Fruit fly (Drosophila melanogaster) whole organism, embryonic: ENCODE results near the gene al.

Source experiments
- CG13424 ChIP-seq: fragments of 200-800 bp; sonication (Bioruptor generic); optimal IDR thresholded peaks from 2 replicates; lab custom pipeline; 2019; ENCODE audit warnings: missing biosample characterization, mild to moderate bottlenecking, missing genetic modification characterization, moderate library complexity
- CG9817 ChIP-seq: fragments of 200-800 bp; sonication (Bioruptor generic); optimal IDR thresholded peaks from 2 replicates; lab custom pipeline; 2018; ENCODE audit warnings: missing biosample characterization, mild to moderate bottlenecking, missing genetic modification characterization, moderate library complexity
- Dll ChIP-seq: fragments of 200-800 bp; sonication (Bioruptor generic); IDR thresholded peaks from 4 replicates; pipeline ENCODE4 v1.3.6; 2022; ENCODE audit warnings: missing biosample characterization, missing genetic modification characterization; ENCODE audit not compliant: partially characterized antibody
- lbe ChIP-seq: fragments of 200-800 bp; sonication (Bioruptor generic); optimal IDR thresholded peaks from 2 replicates; lab custom pipeline; 2016; ENCODE audit warnings: missing biosample characterization, mild to moderate bottlenecking, missing genetic modification characterization
- oc ChIP-seq: fragments of 200-800 bp; sonication (Bioruptor generic); optimal IDR thresholded peaks from 2 replicates; lab custom pipeline; 2018; ENCODE audit warnings: missing biosample characterization, mild to moderate bottlenecking, missing genetic modification characterization, moderate library complexity

- TF ChIP-seq oc (no peak), CG9817 (tag; lab: Kevin White, UChicago) (no peak), CG13424 (tag; lab: Kevin White, UChicago) (no peak), lbe (no peak), Dll (GFP tag; lab: Robert Waterston, UW) (no peak)
These were observed 21.7 kb upstream of the al start for dm6 chr2L:356234-356633.
